Worm (Caenorhabditis elegans): ENCODE data around the gene C02F5.10.

The C02F5.10 gene

ce11 chrIII:8249381-8249780 is at the start of gene C02F5.10, which contains the start of gene C02F5.2:
Gene C02F5.10, minus strand, starts transcription at chrIII:8249481.
Gene C02F5.2, plus strand, starts transcription at chrIII:8249619.
- TF ChIP-seq ceh-82 (tag; optimal IDR thresholded peaks at IDR 0.05) = no peak
- no peak for TF ChIP-seq lin-15B (tag; optimal IDR thresholded peaks at IDR 0.05)

- no peak for TF ChIP-seq hmg-11 (tag; optimal IDR thresholded peaks at IDR 0.05)
- TF ChIP-seq elt-2 (tag; optimal IDR thresholded peaks at IDR 0.05) = peak; percentile 58
- peak; percentile 20 for TF ChIP-seq lin-39 (tag; optimal IDR thresholded peaks at IDR 0.05)
Measured at ce11 chrIII:8298216-8298920, 49.1 kb upstream of the C02F5.10 start.

- TF ChIP-seq daf-12 (tag; optimal IDR thresholded peaks at IDR 0.05) (no peak), lsy-12 (tag; optimal IDR thresholded peaks at IDR 0.05) (no peak), ceh-28 (tag; optimal IDR thresholded peaks at IDR 0.05) (no peak), elt-2 (tag; optimal IDR thresholded peaks at IDR 0.05) (peak; percentile 13)
Measured at ce11 chrIII:8293260-8293659, 44.0 kb upstream of the C02F5.10 start.

ce11 chrIII:8291268-8292032 is 42.2 kb upstream of the C02F5.10 start:
- peak; percentile 46 for TF ChIP-seq pha-4 (tag; optimal IDR thresholded peaks at IDR 0.05)
- no peak for TF ChIP-seq lin-15B (tag; optimal IDR thresholded peaks at IDR 0.05)
- TF ChIP-seq ceh-9 (tag; optimal IDR thresholded peaks at IDR 0.05) = no peak
- TF ChIP-seq mdl-1 (tag; optimal IDR thresholded peaks at IDR 0.05) = no peak
- TF ChIP-seq ztf-4 (tag; optimal IDR thresholded peaks at IDR 0.05) = no peak
- peak; percentile 24 for TF ChIP-seq ceh-28 (tag; optimal IDR thresholded peaks at IDR 0.05)
- TF ChIP-seq egl-5 (tag; optimal IDR thresholded peaks at IDR 0.05) = peak; percentile 61
- peak; percentile 96 for TF ChIP-seq elt-2 (tag; optimal IDR thresholded peaks at IDR 0.05)
- peak; percentile 90 for TF ChIP-seq pqm-1 (tag; optimal IDR thresholded peaks at IDR 0.05)

ce11 chrIII:8289181-8289580 is 39.9 kb upstream of the C02F5.10 start:
- TF ChIP-seq egl-5 (tag; optimal IDR thresholded peaks at IDR 0.05) (peak; percentile 39), elt-1 (tag; optimal IDR thresholded peaks at IDR 0.05) (no peak), nhr-11 (tag; optimal IDR thresholded peaks at IDR 0.05) (no peak)

ce11 chrIII:8287519-8287918 is 38.2 kb upstream of the C02F5.10 start:
- TF ChIP-seq lin-39 (tag; optimal IDR thresholded peaks at IDR 0.05) (peak; percentile 75), nhr-12 (tag; optimal IDR thresholded peaks at IDR 0.05) (no peak), mml-1 (tag; optimal IDR thresholded peaks at IDR 0.05) (no peak), ceh-82 (tag; optimal IDR thresholded peaks at IDR 0.05) (no peak), hmg-11 (tag; optimal IDR thresholded peaks at IDR 0.05) (peak; percentile 18), nhr-43 (tag; optimal IDR thresholded peaks at IDR 0.05; ENCODE audit: poor library complexity, severe bottlenecking) (no peak), nfya-1 (tag; optimal IDR thresholded peaks at IDR 0.05; ENCODE audit: insufficient read depth) (peak; percentile 59), fkh-10 (GFP tag; optimal IDR thresholded peaks at IDR 0.05) (no peak), zag-1 (tag; optimal IDR thresholded peaks at IDR 0.05) (no peak)

ce11 chrIII:8286824-8287223 is 37.5 kb upstream of the C02F5.10 start:
- TF ChIP-seq egl-5 (tag; optimal IDR thresholded peaks at IDR 0.05) (peak; percentile 5), snpc-4 (tag; optimal IDR thresholded peaks at IDR 0.05) (no peak)

ce11 chrIII:8286003-8286402 is 36.7 kb upstream of the C02F5.10 start:
- TF ChIP-seq fkh-10 (GFP tag; optimal IDR thresholded peaks at IDR 0.05) (peak; percentile 74), unc-39 (tag; optimal IDR thresholded peaks at IDR 0.05) (no peak), tbx-2 (tag; optimal IDR thresholded peaks at IDR 0.05) (no peak), elt-1 (tag; optimal IDR thresholded peaks at IDR 0.05) (no peak), nhr-43 (tag; optimal IDR thresholded peaks at IDR 0.05; ENCODE audit: poor library complexity, severe bottlenecking) (no peak)

Measured in whole organism, L3 larva.